Worm (Caenorhabditis elegans) whole organism, L3 larva: Measurements from ENCODE around the gene F10C1.3.

Experiments
- R02D3.7 ChIP-seq: fragments of 150-350 bp; optimal IDR thresholded peaks from 2 replicates; lab custom pipeline; 2014; ENCODE audit warnings: missing biosample characterization, missing genetic modification characterization
- ZK546.5 ChIP-seq: sonication (generic microtip); optimal IDR thresholded peaks from 2 replicates; lab custom pipeline; 2017; ENCODE audit warnings: missing biosample characterization, missing genetic modification characterization
- aly-2 ChIP-seq: fragments of 150-350 bp; optimal IDR thresholded peaks from 2 replicates; lab custom pipeline; 2014; ENCODE audit warnings: missing biosample characterization, missing genetic modification characterization
- ama-1 ChIP-seq: fragments of 150-350 bp; optimal IDR thresholded peaks from 2 replicates; lab custom pipeline; 2018
- ceh-16 ChIP-seq: sonication (generic microtip); optimal IDR thresholded peaks from 2 replicates; lab custom pipeline; 2017; ENCODE audit warnings: missing biosample characterization, missing genetic modification characterization
- ceh-28 ChIP-seq: fragments of 150-350 bp; optimal IDR thresholded peaks from 2 replicates; lab custom pipeline; 2014; ENCODE audit warnings: missing biosample characterization, missing genetic modification reagents, missing genetic modification characterization
- ceh-82 ChIP-seq: fragments of 150-350 bp; optimal IDR thresholded peaks from 2 replicates; lab custom pipeline; 2014; ENCODE audit warnings: missing biosample characterization, missing genetic modification characterization
- ceh-9 ChIP-seq: sonication (generic microtip); optimal IDR thresholded peaks from 2 replicates; lab custom pipeline; 2018; ENCODE audit warnings: missing biosample characterization, missing genetic modification characterization
- daf-12 ChIP-seq: fragments of 150-350 bp; optimal IDR thresholded peaks from 2 replicates; lab custom pipeline; 2014; ENCODE audit warnings: missing biosample characterization, missing genetic modification reagents, missing genetic modification characterization
- egl-27 ChIP-seq: sonication (generic microtip); optimal IDR thresholded peaks from 4 replicates; lab custom pipeline; 2017; ENCODE audit warnings: missing biosample characterization, missing genetic modification reagents, missing genetic modification characterization
- egl-5 ChIP-seq: fragments of 150-350 bp; optimal IDR thresholded peaks from 2 replicates; lab custom pipeline; 2017; ENCODE audit warnings: missing biosample characterization, missing genetic modification reagents, missing genetic modification characterization, inconsistent platforms
- elt-2 ChIP-seq: sonication (generic microtip); optimal IDR thresholded peaks from 2 replicates; lab custom pipeline; 2016; ENCODE audit warnings: missing genetic modification reagents, mild to moderate bottlenecking, missing genetic modification characterization, missing compliant biosample characterization
- elt-3 ChIP-seq, 3 experiments: fragments of 150-350 bp in 1 of 3; sonication (generic microtip) in 2 of 3; optimal IDR thresholded peaks; 2 replicates in 2 of 3; 4 replicates in 1 of 3; lab custom pipeline; 2014 to 2017; ENCODE audit warnings: missing biosample characterization in 3 of 3, missing genetic modification characterization in 3 of 3
- eor-1 ChIP-seq, 2 experiments: fragments of 150-350 bp; optimal IDR thresholded peaks; 2 replicates each; lab custom pipeline; 2014 to 2018; ENCODE audit warnings: missing biosample characterization in 2 of 2, missing genetic modification characterization in 2 of 2
- fkh-10 ChIP-seq: sonication (generic microtip); optimal IDR thresholded peaks from 2 replicates; lab custom pipeline; 2017; ENCODE audit warnings: missing biosample characterization, missing genetic modification reagents, missing genetic modification characterization
- fkh-2 ChIP-seq: fragments of 150-350 bp; optimal IDR thresholded peaks from 2 replicates; lab custom pipeline; 2014; ENCODE audit warnings: missing biosample characterization, missing genetic modification reagents, missing genetic modification characterization
- fos-1 ChIP-seq: fragments of 150-350 bp; optimal IDR thresholded peaks from 2 replicates; lab custom pipeline; 2014; ENCODE audit warnings: missing biosample characterization, missing genetic modification characterization
- hmg-11 ChIP-seq: sonication (generic microtip); optimal IDR thresholded peaks from 2 replicates; lab custom pipeline; 2016; ENCODE audit warnings: missing genetic modification characterization, missing compliant biosample characterization
- jun-1 ChIP-seq: fragments of 150-350 bp; optimal IDR thresholded peaks from 2 replicates; lab custom pipeline; 2014; ENCODE audit warnings: missing biosample characterization, missing genetic modification reagents, missing genetic modification characterization
- lin-15B ChIP-seq: fragments of 150-350 bp; optimal IDR thresholded peaks from 2 replicates; lab custom pipeline; 2014; ENCODE audit warnings: missing biosample characterization, missing genetic modification characterization
- lin-39 ChIP-seq: fragments of 150-350 bp; optimal IDR thresholded peaks from 2 replicates; lab custom pipeline; 2018; ENCODE audit warnings: missing biosample characterization, missing genetic modification reagents, missing genetic modification characterization
- lsy-12 ChIP-seq: sonication (generic microtip); optimal IDR thresholded peaks from 2 replicates; lab custom pipeline; 2016; ENCODE audit warnings: mild to moderate bottlenecking, missing genetic modification characterization, missing compliant biosample characterization
- mdl-1 ChIP-seq: fragments of 150-350 bp; optimal IDR thresholded peaks from 2 replicates; lab custom pipeline; 2014; ENCODE audit warnings: missing biosample characterization, missing genetic modification characterization
- mml-1 ChIP-seq: fragments of 150-350 bp; sonication (generic microtip); optimal IDR thresholded peaks from 3 replicates; lab custom pipeline; 2014; ENCODE audit warnings: missing biosample characterization, missing genetic modification characterization
- nfya-1 ChIP-seq: sonication (generic microtip); optimal IDR thresholded peaks from 2 replicates; lab custom pipeline; 2017; ENCODE audit warnings: missing genetic modification characterization, mild to moderate bottlenecking, missing compliant biosample characterization, antibody characterized with exemption, moderate library complexity; ENCODE audit not compliant: insufficient read depth
- nhr-11 ChIP-seq: fragments of 150-350 bp; optimal IDR thresholded peaks from 2 replicates; lab custom pipeline; 2014; ENCODE audit warnings: missing biosample characterization, missing genetic modification characterization
- nhr-12 ChIP-seq: fragments of 150-350 bp; optimal IDR thresholded peaks from 2 replicates; lab custom pipeline; 2014; ENCODE audit warnings: missing biosample characterization, missing genetic modification characterization
- nhr-23 ChIP-seq: fragments of 150-350 bp; optimal IDR thresholded peaks from 2 replicates; lab custom pipeline; 2014; ENCODE audit warnings: missing biosample characterization, missing genetic modification reagents, missing genetic modification characterization
- nhr-237 ChIP-seq: fragments of 150-350 bp; optimal IDR thresholded peaks from 2 replicates; lab custom pipeline; 2014; ENCODE audit warnings: missing biosample characterization, missing genetic modification characterization
- nhr-25 ChIP-seq: sonication (generic microtip); optimal IDR thresholded peaks from 2 replicates; lab custom pipeline; 2017; ENCODE audit warnings: missing biosample characterization, missing genetic modification characterization
- nhr-28 ChIP-seq: fragments of 150-350 bp; optimal IDR thresholded peaks from 2 replicates; lab custom pipeline; 2014; ENCODE audit warnings: missing biosample characterization, missing genetic modification characterization
- nhr-67 ChIP-seq: fragments of 150-350 bp; optimal IDR thresholded peaks from 2 replicates; lab custom pipeline; 2014; ENCODE audit warnings: missing biosample characterization, missing genetic modification characterization
- nhr-76 ChIP-seq: fragments of 150-350 bp; sonication (generic microtip); optimal IDR thresholded peaks from 5 replicates; lab custom pipeline; 2014; ENCODE audit warnings: missing biosample characterization, missing genetic modification characterization
- nhr-77 ChIP-seq: fragments of 150-350 bp; optimal IDR thresholded peaks from 2 replicates; lab custom pipeline; 2014; ENCODE audit warnings: missing biosample characterization, missing genetic modification characterization
- pha-4 ChIP-seq: fragments of 150-350 bp; optimal IDR thresholded peaks from 2 replicates; lab custom pipeline; 2014; ENCODE audit warnings: missing biosample characterization, missing genetic modification reagents, missing genetic modification characterization
- pqm-1 ChIP-seq: fragments of 150-350 bp; optimal IDR thresholded peaks from 2 replicates; lab custom pipeline; 2017; ENCODE audit warnings: missing biosample characterization, missing genetic modification characterization, inconsistent platforms
- sea-2 ChIP-seq: fragments of 150-350 bp; sonication (generic microtip); optimal IDR thresholded peaks from 4 replicates; lab custom pipeline; 2014; ENCODE audit warnings: missing biosample characterization, missing genetic modification reagents, missing genetic modification characterization
- skn-1 ChIP-seq: fragments of 150-350 bp; optimal IDR thresholded peaks from 2 replicates; lab custom pipeline; 2014; ENCODE audit warnings: missing biosample characterization, missing genetic modification characterization
- snpc-4 ChIP-seq: fragments of 150-350 bp; optimal IDR thresholded peaks from 2 replicates; lab custom pipeline; 2014; ENCODE audit warnings: missing biosample characterization, missing genetic modification characterization
- tbx-2 ChIP-seq: sonication (generic microtip); optimal IDR thresholded peaks from 2 replicates; lab custom pipeline; 2016; ENCODE audit warnings: mild to moderate bottlenecking, missing genetic modification characterization, missing compliant biosample characterization
- unc-39 ChIP-seq: sonication (generic microtip); optimal IDR thresholded peaks from 4 replicates; lab custom pipeline; 2017; ENCODE audit warnings: missing biosample characterization, missing genetic modification characterization
- unc-62 ChIP-seq: fragments of 150-350 bp; sonication (generic microtip); optimal IDR thresholded peaks from 4 replicates; lab custom pipeline; 2014; ENCODE audit warnings: missing biosample characterization, missing genetic modification reagents, missing genetic modification characterization
- zag-1 ChIP-seq: fragments of 150-350 bp; optimal IDR thresholded peaks from 2 replicates; lab custom pipeline; 2014; ENCODE audit warnings: missing biosample characterization, missing genetic modification characterization
- ztf-11 ChIP-seq: fragments of 150-350 bp; optimal IDR thresholded peaks from 2 replicates; lab custom pipeline; 2014; ENCODE audit warnings: missing biosample characterization, missing genetic modification characterization

The F10C1.3 gene

ce11 chrII:5777372-5777771 lies 19.8 kb upstream of the F10C1.3 start:
- TF ChIP-seq eor-1 (tag; optimal IDR thresholded peaks at IDR 0.05; lab: Kevin White, UChicago) (no peak), ceh-9 (tag; lab: Kevin White, UChicago) (no peak), ama-1 (no peak), nhr-12 (tag; lab: Kevin White, UChicago) (no peak), aly-2 (tag; lab: Kevin White, UChicago) (no peak), fkh-2 (tag; lab: Kevin White, UChicago) (no peak), unc-62 (no peak), nhr-28 (tag; lab: Kevin White, UChicago) (no peak), nhr-23 (tag; lab: Kevin White, UChicago) (no peak), jun-1 (no peak)

- TF ChIP-seq jun-1 (no peak), nhr-11 (tag; lab: Kevin White, UChicago) (no peak), sea-2 (GFP tag; lab: Kevin White, UChicago) (no peak), R02D3.7 (tag; lab: Kevin White, UChicago) (no peak), lsy-12 (tag; lab: Kevin White, UChicago) (no peak), unc-39 (no peak), tbx-2 (no peak), nhr-12 (tag; lab: Kevin White, UChicago) (no peak), nhr-77 (tag; lab: Kevin White, UChicago) (no peak), pha-4 (no peak), eor-1 (tag; optimal IDR thresholded peaks at IDR 0.05; lab: Kevin White, UChicago) (no peak), fos-1 (no peak), nhr-237 (no peak), mml-1 (tag; lab: Kevin White, UChicago) (no peak), skn-1 (tag; lab: Kevin White, UChicago) (no peak), nhr-25 (no peak)
Measured at ce11 chrII:5774879-5775278, 17.3 kb upstream of the F10C1.3 start.

ce11 chrII:5774120-5774519 lies 16.6 kb upstream of the F10C1.3 start, which contains the start of the genes dmd-5 and F10C1.1:
Gene dmd-5, minus strand, starts transcription at chrII:5774220.
Gene F10C1.1, plus strand, starts transcription at chrII:5774229.
- TF ChIP-seq ceh-16 (tag; lab: Kevin White, UChicago) = no peak
- TF ChIP-seq ZK546.5 (tag; lab: Kevin White, UChicago) = no peak
- TF ChIP-seq aly-2 (tag; lab: Kevin White, UChicago) = no peak
- TF ChIP-seq lin-15B (tag; lab: Kevin White, UChicago) = no peak
- no peak for TF ChIP-seq zag-1
- TF ChIP-seq skn-1 (tag; lab: Kevin White, UChicago) = no peak
- TF ChIP-seq nhr-12 (tag; lab: Kevin White, UChicago) = no peak
- TF ChIP-seq nfya-1 (tag; lab: Kevin White, UChicago) = no peak

DNA sequence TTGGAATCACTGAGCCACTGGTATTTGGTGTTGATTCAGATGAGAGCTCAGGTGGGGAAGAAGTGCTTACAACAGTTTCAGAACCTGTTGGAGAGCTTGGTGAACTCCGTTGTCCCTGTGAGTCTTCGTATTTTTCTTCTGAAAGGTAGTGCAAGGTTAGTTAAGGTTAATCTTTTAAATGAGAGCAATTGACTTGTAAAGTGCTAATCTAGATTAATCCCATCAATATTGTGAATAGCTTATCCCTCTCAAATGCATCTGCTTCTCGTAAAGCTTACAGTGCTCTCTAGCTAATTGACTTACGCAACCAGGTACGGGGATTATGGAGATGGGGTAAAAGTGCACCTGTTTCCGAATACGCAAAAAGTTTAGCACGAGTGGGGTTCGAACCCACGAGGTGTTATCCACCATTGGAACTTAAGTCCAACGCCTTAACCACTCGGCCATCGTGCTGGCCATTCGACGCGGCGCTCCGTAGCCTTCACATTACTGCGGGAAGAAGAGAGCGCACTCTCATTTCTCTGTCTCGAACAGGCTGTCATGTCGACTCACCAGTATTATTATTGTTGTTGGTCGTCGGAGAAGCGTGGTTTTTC lies 15.1 kb upstream of the F10C1.3 start:
- TF ChIP-seq daf-12 (tag; lab: Kevin White, UChicago) (no peak), nfya-1 (tag; lab: Kevin White, UChicago) (peak; percentile 16), mdl-1 (no peak), lsy-12 (tag; lab: Kevin White, UChicago) (no peak), nhr-12 (tag; lab: Kevin White, UChicago) (no peak), nhr-28 (tag; lab: Kevin White, UChicago) (no peak), pqm-1 (tag; lab: Kevin White, UChicago) (no peak), mml-1 (tag; lab: Kevin White, UChicago) (no peak), nhr-23 (tag; lab: Kevin White, UChicago) (no peak), fkh-2 (tag; lab: Kevin White, UChicago) (no peak), egl-5 (tag; lab: Kevin White, UChicago) (no peak), fos-1 (no peak), nhr-237 (no peak), fkh-10 (GFP tag; lab: Kevin White, UChicago) (no peak), unc-62 (no peak), nhr-67 (no peak), ceh-28 (tag; lab: Kevin White, UChicago) (no peak), egl-27 (tag; lab: Kevin White, UChicago) (no peak), lin-39 (tag; lab: Kevin White, UChicago) (peak; percentile 31), elt-3 (tag; optimal IDR thresholded peaks at IDR 0.05; lab: Kevin White, UChicago) (peak in 1 of 3 experiments; percentile 1), lin-15B (tag; lab: Kevin White, UChicago) (no peak), ceh-9 (tag; lab: Kevin White, UChicago) (no peak), jun-1 (no peak), aly-2 (tag; lab: Kevin White, UChicago) (no peak), pha-4 (peak; percentile 32), hmg-11 (tag; lab: Kevin White, UChicago) (peak; percentile 85), skn-1 (tag; lab: Kevin White, UChicago) (no peak), ceh-16 (tag; lab: Kevin White, UChicago) (no peak), ztf-11 (tag; lab: Kevin White, UChicago) (no peak), ceh-82 (tag; lab: Kevin White, UChicago) (no peak), unc-39 (no peak), nhr-11 (tag; lab: Kevin White, UChicago) (no peak), tbx-2 (no peak), snpc-4 (tag; lab: Kevin White, UChicago) (peak; percentile 19), nhr-25 (no peak), zag-1 (no peak), R02D3.7 (tag; lab: Kevin White, UChicago) (no peak), elt-2 (tag; lab: Kevin White, UChicago) (peak; percentile 46), nhr-76 (tag; lab: Kevin White, UChicago) (no peak)
